Fruit fly (Drosophila melanogaster) whole organism, pupa: ENCODE results near the gene Vm26Ab.

Experiments
- CG10348 ChIP-seq: fragments of 200-800 bp; sonication (Bioruptor generic); IDR thresholded peaks from 2 replicates; pipeline ENCODE4 v1.3.6; 2022; ENCODE audit warnings: missing biosample characterization, missing genetic modification characterization
- CG13204 ChIP-seq: fragments of 200-800 bp; sonication (Bioruptor generic); optimal IDR thresholded peaks from 2 replicates; lab custom pipeline; 2018; ENCODE audit warnings: missing biosample characterization, mild to moderate bottlenecking, missing genetic modification characterization, moderate library complexity
- CG17806 ChIP-seq: fragments of 200-800 bp; sonication (Bioruptor generic); optimal IDR thresholded peaks from 2 replicates; lab custom pipeline; 2018; ENCODE audit warnings: missing biosample characterization, mild to moderate bottlenecking, missing genetic modification characterization, moderate library complexity
- CG32121 ChIP-seq: fragments of 200-800 bp; sonication (Bioruptor generic); IDR thresholded peaks from 2 replicates; pipeline ENCODE4 v1.3.6; 2022; ENCODE audit warnings: missing biosample characterization, missing genetic modification characterization
- CG4496 ChIP-seq: fragments of 200-800 bp; sonication (Bioruptor generic); IDR thresholded peaks from 3 replicates; pipeline ENCODE4 v1.3.6; 2022; ENCODE audit warnings: missing biosample characterization, missing genetic modification characterization
- CG8159 ChIP-seq: fragments of 200-800 bp; sonication (Bioruptor generic); optimal IDR thresholded peaks from 3 replicates; lab custom pipeline; 2018; ENCODE audit warnings: missing biosample characterization, mild to moderate bottlenecking, missing genetic modification characterization, moderate library complexity
- CG9948 ChIP-seq: fragments of 200-800 bp; sonication (Bioruptor generic); optimal IDR thresholded peaks from 2 replicates; lab custom pipeline; 2018; ENCODE audit warnings: missing biosample characterization, mild to moderate bottlenecking, missing genetic modification characterization, moderate library complexity
- D1 ChIP-seq: fragments of 200-800 bp; sonication (Bioruptor generic); optimal IDR thresholded peaks from 2 replicates; lab custom pipeline; 2018; ENCODE audit warnings: missing biosample characterization, mild to moderate bottlenecking, missing genetic modification characterization, moderate library complexity
- EcR ChIP-seq: fragments of 200-800 bp; sonication (Bioruptor generic); optimal IDR thresholded peaks from 3 replicates; lab custom pipeline; 2019; ENCODE audit warnings: missing biosample characterization, missing genetic modification characterization, mild to moderate bottlenecking, moderate library complexity, missing genetic modification reagents
- Snoo ChIP-seq: fragments of 200-800 bp; sonication (Bioruptor generic); optimal IDR thresholded peaks from 3 replicates; lab custom pipeline; 2017; ENCODE audit warnings: missing biosample characterization, mild to moderate bottlenecking, missing genetic modification characterization, inconsistent platforms
- fd96Ca ChIP-seq: fragments of 200-800 bp; sonication (Bioruptor generic); IDR thresholded peaks from 3 replicates; pipeline ENCODE4 v1.3.6; 2022; ENCODE audit warnings: missing biosample characterization, missing genetic modification characterization
- gl ChIP-seq: fragments of 200-800 bp; sonication (Bioruptor generic); optimal IDR thresholded peaks from 2 replicates; lab custom pipeline; 2018; ENCODE audit warnings: missing biosample characterization, mild to moderate bottlenecking, missing genetic modification characterization

- TF ChIP-seq CG32121 (GFP tag; lab: Robert Waterston, UW) = no peak
- TF ChIP-seq CG10348 (GFP tag; lab: Robert Waterston, UW) = no peak
- TF ChIP-seq EcR (GFP tag; lab: Kevin White, UChicago) = no peak
- no peak for TF ChIP-seq gl
- TF ChIP-seq CG8159 (tag; lab: Kevin White, UChicago) = no peak
- no peak for TF ChIP-seq D1 (tag; lab: Kevin White, UChicago)
- no peak for TF ChIP-seq CG13204
- no peak for TF ChIP-seq CG4496
- no peak for TF ChIP-seq fd96Ca (GFP tag; lab: Robert Waterston, UW)
- TF ChIP-seq CG17806 (tag; lab: Kevin White, UChicago) = no peak
- TF ChIP-seq CG9948 (tag; lab: Kevin White, UChicago) = no peak
- TF ChIP-seq Snoo = no peak
Observed at dm6 chr2L:5925637-5926036, 31.2 kb upstream of the Vm26Ab start, which contains the start of gene dsf.
